Fruit fly (Drosophila melanogaster) whole organism, prepupa: ENCODE data around the gene CG43082.

ENCODE experiments used
- CG10631 ChIP-seq: fragments of 200-800 bp; sonication (Bioruptor generic); optimal IDR thresholded peaks from 2 replicates; lab custom pipeline; 2016; ENCODE audit warnings: missing biosample characterization, missing genetic modification characterization
- CG1621 ChIP-seq: fragments of 200-800 bp; sonication (Bioruptor generic); optimal IDR thresholded peaks from 3 replicates; lab custom pipeline; 2018; ENCODE audit warnings: missing biosample characterization, mild to moderate bottlenecking, missing genetic modification characterization
- CG6276 ChIP-seq: fragments of 200-800 bp; sonication (Bioruptor generic); optimal IDR thresholded peaks from 2 replicates; lab custom pipeline; 2017; ENCODE audit warnings: missing biosample characterization, mild to moderate bottlenecking, missing genetic modification characterization
- CG8319 ChIP-seq: fragments of 200-800 bp; sonication (Bioruptor generic); optimal IDR thresholded peaks from 3 replicates; lab custom pipeline; 2016; ENCODE audit warnings: missing biosample characterization, missing genetic modification characterization
- cyc ChIP-seq: fragments of 200-800 bp; sonication (Bioruptor generic); optimal IDR thresholded peaks from 3 replicates; lab custom pipeline; 2016; ENCODE audit warnings: missing biosample characterization, missing genetic modification characterization
- fd59A ChIP-seq: fragments of 200-800 bp; sonication (Bioruptor generic); optimal IDR thresholded peaks from 2 replicates; lab custom pipeline; 2017; ENCODE audit warnings: missing biosample characterization, mild to moderate bottlenecking, missing genetic modification characterization, missing genetic modification reagents
- salr ChIP-seq, 2 experiments: fragments of 200-800 bp; sonication (Bioruptor generic); optimal IDR thresholded peaks; 3 replicates each; lab custom pipeline; 2016 to 2018; ENCODE audit warnings: missing biosample characterization in 2 of 2, missing genetic modification characterization in 2 of 2, mild to moderate bottlenecking in 1 of 2
- spab ChIP-seq: fragments of 200-800 bp; sonication (Bioruptor generic); optimal IDR thresholded peaks from 2 replicates; lab custom pipeline; 2017; ENCODE audit warnings: missing biosample characterization, mild to moderate bottlenecking, missing genetic modification characterization, missing genetic modification reagents
- svp ChIP-seq: fragments of 200-800 bp; sonication (Bioruptor generic); peaks from one replicate; lab custom pipeline; 2016; ENCODE audit warnings: missing biosample characterization, missing genetic modification characterization
- topi ChIP-seq: fragments of 200-800 bp; sonication (Bioruptor generic); optimal IDR thresholded peaks from 3 replicates; lab custom pipeline; 2016; ENCODE audit warnings: missing biosample characterization, missing genetic modification characterization

Gene CG43082

DNA sequence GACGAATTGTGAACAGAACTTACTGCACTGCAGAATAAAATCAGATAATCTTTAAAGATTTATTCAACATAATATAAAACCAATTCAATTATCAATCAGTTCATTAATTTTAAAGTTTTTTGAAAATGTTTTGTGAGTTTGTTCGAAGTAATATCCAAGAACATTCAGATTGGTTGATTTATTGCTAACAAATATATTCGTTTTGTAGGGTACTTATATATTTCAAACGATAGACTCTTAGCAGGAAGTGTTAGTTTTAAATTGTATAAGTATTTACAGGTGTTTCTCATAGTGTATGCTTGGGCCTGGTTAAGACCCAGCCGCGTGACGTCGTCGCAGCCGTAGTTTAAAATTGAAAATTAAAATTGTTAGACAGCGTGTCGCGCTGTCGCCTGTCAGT, 46.9 kb downstream of the CG43082 start (continued):
- TF ChIP-seq spab (GFP tag; lab: Kevin White, UChicago): no peak
- TF ChIP-seq fd59A (GFP tag; lab: Kevin White, UChicago): no peak
- TF ChIP-seq CG6276 (GFP tag; lab: Kevin White, UChicago): peak; percentile 82
- TF ChIP-seq CG8319 (GFP tag; lab: Kevin White, UChicago): no peak
- peak in 1 of 2 experiments; percentile 28 for TF ChIP-seq salr (GFP tag; optimal IDR thresholded peaks at IDR 0.05; lab: Kevin White, UChicago)
- no peak for TF ChIP-seq svp
- peak; percentile 20 for TF ChIP-seq CG10631 (GFP tag; lab: Kevin White, UChicago)

- no peak for TF ChIP-seq spab (GFP tag; lab: Kevin White, UChicago)
- TF ChIP-seq topi (GFP tag; lab: Kevin White, UChicago): no peak
- TF ChIP-seq cyc (GFP tag; lab: Kevin White, UChicago): no peak
- TF ChIP-seq svp: no peak
- TF ChIP-seq, all 60 proteins: peak for 0
Measured at dm6 chr3L:15710125-15710524, 48.5 kb downstream of the CG43082 start.

DNA sequence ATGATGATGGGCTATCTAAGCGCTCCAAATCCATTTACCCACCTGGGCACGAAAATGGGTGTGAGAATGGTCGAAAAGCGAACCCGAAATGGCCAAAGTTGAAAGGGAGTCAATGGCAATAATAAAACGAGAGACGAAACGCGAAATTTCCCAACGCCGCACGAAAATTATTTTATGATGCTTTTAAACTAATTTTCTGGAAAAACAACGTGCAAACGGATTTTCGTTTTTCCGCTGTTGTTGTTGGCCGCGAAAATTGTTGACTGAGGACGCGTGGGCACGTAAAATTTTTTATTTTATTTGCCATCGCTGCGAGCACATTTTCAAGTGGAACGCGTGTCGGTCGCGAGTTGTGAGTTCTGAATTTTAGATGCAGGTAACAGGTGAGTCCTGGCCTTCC, 49.5 kb downstream of the CG43082 start:
- TF ChIP-seq CG1621 (tag; lab: Kevin White, UChicago): no peak
